Worm (Caenorhabditis elegans) whole organism, L4/young adult: ENCODE measurements around the gene pas-1.
"Not testable (repeated sequence)": the region's sequence is repeated elsewhere in the genome, so short reads cannot be mapped to it uniquely, and the experiment has no call there.

Experiments
- W03F9.2 ChIP-seq: fragments of 150-350 bp; optimal IDR thresholded peaks from 2 replicates; lab custom pipeline; 2014; ENCODE audit warnings: missing biosample characterization, missing genetic modification characterization
- dao-5 ChIP-seq: sonication (generic microtip); optimal IDR thresholded peaks from 2 replicates; lab custom pipeline; 2016; ENCODE audit warnings: missing genotype, missing genetic modification characterization, moderate library complexity, missing compliant biosample characterization
- him-1 ChIP-seq: sonication (generic microtip); optimal IDR thresholded peaks from 2 replicates; lab custom pipeline; 2016; ENCODE audit warnings: missing genotype, missing genetic modification reagents, missing genetic modification characterization, missing compliant biosample characterization

The pas-1 gene

DNA sequence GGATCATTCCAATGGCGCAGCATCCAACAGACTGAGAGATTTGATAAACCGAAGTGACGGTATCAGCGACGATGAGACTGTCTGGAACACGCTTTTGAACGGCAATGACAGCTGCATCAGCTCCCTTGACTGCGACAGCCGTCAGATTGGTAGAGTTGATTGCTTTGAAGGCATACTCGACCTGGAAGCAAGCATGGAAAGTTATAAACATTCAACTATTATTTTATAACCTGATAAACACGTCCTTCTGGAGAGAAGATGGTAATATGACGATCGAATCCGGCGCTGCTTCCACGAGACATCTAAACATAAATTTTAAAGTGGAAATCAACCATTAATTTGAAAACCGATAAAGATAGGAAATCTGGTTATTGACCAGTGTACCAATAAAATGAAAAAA is at the start of gene pas-1:
TSS of gene pas-1 (minus strand) at position 302 of the 400 bp plus-strand sequence.
- TF ChIP-seq him-1 (tag; lab: Kevin White, UChicago) (no peak), dao-5 (tag; lab: Kevin White, UChicago) (no peak), W03F9.2 (tag; lab: Kevin White, UChicago) (no peak)

DNA sequence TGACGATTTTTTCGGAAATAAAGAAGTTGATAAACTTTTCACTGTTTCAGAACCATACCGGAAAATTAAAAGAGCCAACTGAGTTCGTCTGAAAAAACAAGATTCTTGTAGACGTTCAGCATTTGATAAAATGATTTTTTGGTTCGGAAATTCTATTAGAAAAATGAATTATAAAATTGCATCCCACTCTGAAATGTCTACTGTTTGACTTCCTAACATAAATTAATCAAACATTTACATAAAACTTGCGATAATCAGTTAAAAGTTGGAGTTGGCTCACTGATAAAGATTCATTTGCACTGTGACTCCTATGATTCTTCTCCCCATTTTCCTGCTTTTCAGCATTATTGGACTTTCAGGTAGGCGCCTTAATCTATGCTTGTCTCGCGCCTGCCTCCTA is 46.5 kb upstream of the pas-1 start, which contains the start of gene clec-57:
TSS of gene clec-57 (plus strand) at position 301 of the 400 bp plus-strand sequence.
- TF ChIP-seq him-1 (tag; lab: Kevin White, UChicago) (no peak), W03F9.2 (tag; lab: Kevin White, UChicago) (no peak), dao-5 (tag; lab: Kevin White, UChicago) (no peak)

- TF ChIP-seq him-1 (tag; lab: Kevin White, UChicago) (no peak), dao-5 (tag; lab: Kevin White, UChicago) (no peak), W03F9.2 (tag; lab: Kevin White, UChicago) (no peak)
These were observed 45.9 kb upstream of the pas-1 start, which contains the start of gene srz-97 for ce11 chrV:14468196-14468874. srz-97 (minus strand) TSS chrV:14468246.

- no peak for TF ChIP-seq him-1 (tag; lab: Kevin White, UChicago)
These were observed 42.0 kb upstream of the pas-1 start, which contains the start of gene F08H9.4 for ce11 chrV:14464368-14464767. F08H9.4 (minus strand) TSS chrV:14464428.

ce11 chrV:14463087-14463486 is 40.7 kb upstream of the pas-1 start, which contains the start of gene F08H9.3:
F08H9.3 (minus strand) TSS chrV:14463338.
- not testable (repeated sequence) for TF ChIP-seq dao-5, W03F9.2, him-1 (tag; lab: Kevin White, UChicago)

DNA sequence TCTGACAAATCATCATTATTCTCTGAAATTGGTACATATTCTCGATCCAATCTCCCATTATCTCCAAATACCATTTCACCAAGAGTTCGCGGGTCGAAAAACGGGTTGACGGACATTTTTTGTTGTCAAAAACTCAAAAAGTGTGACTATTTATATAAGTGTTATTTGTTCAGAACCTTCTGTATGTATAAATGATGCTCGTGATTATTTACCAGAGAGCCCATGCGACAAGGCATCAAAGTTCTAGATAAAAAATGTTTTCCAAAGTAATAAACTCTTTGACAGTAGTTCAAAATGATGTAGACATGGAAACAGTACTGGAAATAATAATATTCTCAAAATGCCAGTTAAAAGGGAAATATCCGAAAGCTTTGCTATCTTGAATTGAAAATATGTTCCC is 40.2 kb upstream of the pas-1 start:
- TF ChIP-seq W03F9.2 (tag; lab: Kevin White, UChicago): no peak
- no peak for TF ChIP-seq dao-5 (tag; lab: Kevin White, UChicago)
- TF ChIP-seq him-1 (tag; lab: Kevin White, UChicago): no peak

ce11 chrV:14460615-14461102 is 38.2 kb upstream of the pas-1 start, which contains the start of gene F08H9.2:
F08H9.2 (plus strand) TSS chrV:14460665.
- TF ChIP-seq dao-5 (tag; lab: Kevin White, UChicago) (no peak), W03F9.2 (tag; lab: Kevin White, UChicago) (no peak), him-1 (tag; lab: Kevin White, UChicago) (no peak)

DNA sequence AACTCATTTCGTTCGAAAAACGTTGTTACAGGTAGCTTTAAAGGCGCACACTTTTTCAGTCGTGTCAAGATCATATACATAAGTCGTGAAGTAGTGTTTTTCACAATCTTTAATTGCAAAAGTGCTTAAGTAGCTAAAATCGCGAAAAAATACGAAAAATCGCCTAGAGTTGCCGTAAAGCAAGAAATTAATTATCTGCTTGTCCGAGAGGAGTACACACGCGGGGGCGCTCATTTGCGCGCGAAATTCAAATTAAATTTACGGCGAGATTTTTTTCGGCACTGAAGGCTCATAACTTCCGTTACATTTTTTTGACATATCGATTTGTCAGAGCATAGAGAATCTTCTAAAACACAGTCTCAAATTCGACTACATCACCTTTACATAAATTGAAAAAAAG is 37.7 kb upstream of the pas-1 start:
- no peak for TF ChIP-seq him-1 (tag; lab: Kevin White, UChicago)
- TF ChIP-seq dao-5 (tag; lab: Kevin White, UChicago): no peak
- no peak for TF ChIP-seq W03F9.2 (tag; lab: Kevin White, UChicago)

ce11 chrV:14457070-14457469 is 34.7 kb upstream of the pas-1 start, which contains the start of gene coh-3:
coh-3 (plus strand) TSS chrV:14457422.
- TF ChIP-seq W03F9.2 (tag; lab: Kevin White, UChicago) (peak; percentile 48), dao-5 (tag; lab: Kevin White, UChicago) (no peak)

DNA sequence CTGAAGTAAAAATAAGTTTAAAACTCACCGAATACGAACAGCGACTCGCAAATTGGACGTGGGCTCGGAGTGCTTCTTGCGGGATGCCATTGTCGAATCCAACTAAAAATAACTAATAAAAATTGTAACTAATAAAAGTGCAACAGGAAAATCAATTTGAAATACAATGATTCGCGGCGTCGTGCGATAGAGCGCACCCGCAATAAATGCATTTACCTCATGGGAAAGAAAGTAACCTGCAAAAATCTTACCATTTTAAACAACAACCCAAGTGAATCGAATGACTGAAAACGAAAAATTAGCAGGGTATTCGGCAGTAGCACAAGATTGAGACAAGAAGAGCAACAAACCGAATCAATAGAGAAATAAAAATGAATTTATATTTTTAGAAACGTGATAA is 34.2 kb upstream of the pas-1 start, which contains the start of gene bmk-1:
TSS of gene bmk-1 (minus strand) at position 359 of the 400 bp plus-strand sequence.
- no peak for TF ChIP-seq W03F9.2 (tag; lab: Kevin White, UChicago)
- TF ChIP-seq him-1 (tag; lab: Kevin White, UChicago): no peak
- no peak for TF ChIP-seq dao-5 (tag; lab: Kevin White, UChicago)

- TF ChIP-seq dao-5 (tag; lab: Kevin White, UChicago) (no peak), him-1 (tag; lab: Kevin White, UChicago) (no peak), W03F9.2 (tag; lab: Kevin White, UChicago) (no peak)
These were observed 27.0 kb upstream of the pas-1 start, which contains the start of gene F23B12.7 for ce11 chrV:14449397-14449796. F23B12.7 (plus strand) TSS chrV:14449697.

ce11 chrV:14448669-14449068 is 26.3 kb upstream of the pas-1 start:
- TF ChIP-seq dao-5 (tag; lab: Kevin White, UChicago) (no peak), him-1 (tag; lab: Kevin White, UChicago) (no peak), W03F9.2 (tag; lab: Kevin White, UChicago) (no peak)

DNA sequence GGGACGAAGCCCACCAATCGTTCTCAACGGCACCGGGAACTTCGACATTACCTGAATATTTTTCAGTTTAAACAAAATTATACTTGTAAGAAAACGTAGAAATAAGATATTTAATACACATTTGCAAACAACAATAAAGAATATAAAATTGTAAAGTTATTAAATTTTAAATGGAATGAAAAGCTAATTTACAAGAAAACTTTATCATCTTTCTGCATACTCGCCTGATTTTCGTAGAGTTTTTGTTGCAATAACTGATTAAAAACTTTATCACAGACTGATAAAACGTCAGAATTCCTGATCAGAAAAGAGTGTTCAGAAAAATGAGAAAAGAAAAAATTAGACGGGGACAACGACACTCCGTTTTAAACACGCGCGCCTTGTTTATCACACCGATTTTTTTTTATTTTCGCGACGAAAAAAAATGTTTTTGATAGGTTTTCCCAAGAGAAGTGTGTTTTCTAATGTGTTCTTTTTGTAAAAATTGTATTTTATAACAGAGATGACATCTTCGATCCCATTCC is 24.9 kb upstream of the pas-1 start, which contains the start of the genes dlat-1 and fntb-1:
TSS of gene dlat-1 (minus strand) at position 51 of the 524 bp plus-strand sequence.
TSS of gene fntb-1 (plus strand) at position 412 of the 524 bp plus-strand sequence.
- TF ChIP-seq W03F9.2 (tag; lab: Kevin White, UChicago) (no peak), dao-5 (tag; lab: Kevin White, UChicago) (no peak), him-1 (tag; lab: Kevin White, UChicago) (no peak)
